Fruit fly (Drosophila melanogaster) whole organism, embryonic: ENCODE measurements around the gene CG46467.

ENCODE experiments used
- Bdp1 ChIP-seq: fragments of 200-800 bp; sonication (Bioruptor generic); optimal IDR thresholded peaks from 3 replicates; lab custom pipeline; 2016; ENCODE audit warnings: missing biosample characterization, missing genetic modification characterization
- CG10274 ChIP-seq: fragments of 200-800 bp; sonication (Bioruptor generic); optimal IDR thresholded peaks from 3 replicates; lab custom pipeline; 2017; ENCODE audit warnings: missing biosample characterization, mild to moderate bottlenecking, missing genetic modification characterization
- CG10654 ChIP-seq: fragments of 200-800 bp; sonication (Bioruptor generic); optimal IDR thresholded peaks from 2 replicates; lab custom pipeline; 2016; ENCODE audit warnings: missing biosample characterization, missing genetic modification characterization
- CG10959 ChIP-seq: fragments of 200-800 bp; sonication (Bioruptor generic); IDR thresholded peaks from 2 replicates; pipeline ENCODE4 v1.3.6; 2022; ENCODE audit warnings: missing biosample characterization, missing genetic modification characterization
- CG11247 ChIP-seq: fragments of 200-800 bp; sonication (Bioruptor generic); IDR thresholded peaks from 2 replicates; pipeline ENCODE4 v1.3.6; 2022; ENCODE audit warnings: missing biosample characterization, missing genetic modification characterization
- CG11560 ChIP-seq: fragments of 200-800 bp; sonication (Bioruptor generic); IDR thresholded peaks from 3 replicates; pipeline ENCODE4 v1.3.6; 2022; ENCODE audit warnings: missing biosample characterization, missing genetic modification characterization
- CG11723 ChIP-seq: fragments of 200-800 bp; sonication (Bioruptor generic); optimal IDR thresholded peaks from 2 replicates; lab custom pipeline; 2017; ENCODE audit warnings: missing biosample characterization, mild to moderate bottlenecking, missing genetic modification characterization
- CG12155 ChIP-seq: fragments of 200-800 bp; sonication (Bioruptor generic); optimal IDR thresholded peaks from 3 replicates; lab custom pipeline; 2016; ENCODE audit warnings: missing biosample characterization, missing genetic modification characterization
- CG12219 ChIP-seq: fragments of 200-800 bp; sonication (Bioruptor generic); optimal IDR thresholded peaks from 3 replicates; lab custom pipeline; 2018; ENCODE audit warnings: missing biosample characterization, mild to moderate bottlenecking, missing genetic modification characterization
- CG1233 ChIP-seq: fragments of 200-800 bp; sonication (Bioruptor generic); optimal IDR thresholded peaks from 4 replicates; lab custom pipeline; 2018; ENCODE audit warnings: missing biosample characterization, mild to moderate bottlenecking, missing genetic modification characterization
- CG15011 ChIP-seq: fragments of 200-800 bp; sonication (Bioruptor generic); optimal IDR thresholded peaks from 3 replicates; lab custom pipeline; 2018; ENCODE audit warnings: missing biosample characterization, mild to moderate bottlenecking, missing genetic modification characterization
- CG1792 ChIP-seq: fragments of 200-800 bp; sonication (Bioruptor generic); optimal IDR thresholded peaks from 2 replicates; lab custom pipeline; 2016; ENCODE audit warnings: missing biosample characterization, missing genetic modification characterization
- CG18476 ChIP-seq: fragments of 200-800 bp; sonication (Bioruptor generic); optimal IDR thresholded peaks from 2 replicates; lab custom pipeline; 2016; ENCODE audit warnings: missing biosample characterization, mild to moderate bottlenecking, missing genetic modification characterization
- CG2875 ChIP-seq: fragments of 200-800 bp; sonication (Bioruptor generic); optimal IDR thresholded peaks from 2 replicates; lab custom pipeline; 2017; ENCODE audit warnings: missing biosample characterization, mild to moderate bottlenecking, missing genetic modification characterization, missing genetic modification reagents
- CG4730 ChIP-seq: fragments of 200-800 bp; sonication (Bioruptor generic); IDR thresholded peaks from 2 replicates; pipeline ENCODE4 v1.3.6; 2022; ENCODE audit warnings: missing biosample characterization, missing genetic modification characterization
- CG7357 ChIP-seq: fragments of 200-800 bp; sonication (Bioruptor generic); IDR thresholded peaks from 3 replicates; pipeline ENCODE4 v1.3.6; 2022; ENCODE audit warnings: missing biosample characterization, missing genetic modification characterization
- CG7963 ChIP-seq: fragments of 200-800 bp; sonication (Bioruptor generic); IDR thresholded peaks from 3 replicates; pipeline ENCODE4 v1.3.6; 2022; ENCODE audit warnings: missing biosample characterization, missing genetic modification characterization; ENCODE audit not compliant: partially characterized antibody
- CG8089 ChIP-seq: fragments of 200-800 bp; sonication (Bioruptor generic); optimal IDR thresholded peaks from 3 replicates; lab custom pipeline; 2016; ENCODE audit warnings: missing biosample characterization, missing genetic modification characterization
- CG9437 ChIP-seq: fragments of 200-800 bp; sonication (Bioruptor generic); optimal IDR thresholded peaks from 2 replicates; lab custom pipeline; 2018; ENCODE audit warnings: missing biosample characterization, mild to moderate bottlenecking, missing genetic modification characterization
- CG9797 ChIP-seq: fragments of 200-800 bp; sonication (Bioruptor generic); optimal IDR thresholded peaks from 3 replicates; lab custom pipeline; 2018; ENCODE audit warnings: missing biosample characterization, mild to moderate bottlenecking, missing genetic modification characterization
- CG9817 ChIP-seq: fragments of 200-800 bp; sonication (Bioruptor generic); optimal IDR thresholded peaks from 2 replicates; lab custom pipeline; 2018; ENCODE audit warnings: missing biosample characterization, mild to moderate bottlenecking, missing genetic modification characterization, moderate library complexity
- Dip2 ChIP-seq: fragments of 200-800 bp; sonication (Bioruptor generic); IDR thresholded peaks from 2 replicates; pipeline ENCODE4 v1.3.6; 2022; ENCODE audit warnings: missing biosample characterization, missing genetic modification characterization
- E2f2 ChIP-seq: fragments of 200-800 bp; sonication (Bioruptor generic); IDR thresholded peaks from 2 replicates; pipeline ENCODE4 v1.3.6; 2022; ENCODE audit warnings: missing biosample characterization, missing genetic modification characterization
- Ets97D ChIP-seq: fragments of 200-800 bp; sonication (Bioruptor generic); optimal IDR thresholded peaks from 3 replicates; lab custom pipeline; 2016; ENCODE audit warnings: missing biosample characterization, missing genetic modification characterization
- Gug ChIP-seq: fragments of 200-800 bp; sonication (Bioruptor generic); IDR thresholded peaks from 4 replicates; pipeline ENCODE4 v1.3.6; 2022; ENCODE audit warnings: missing biosample characterization, missing genetic modification characterization
- Hand ChIP-seq: fragments of 200-800 bp; sonication (Bioruptor generic); optimal IDR thresholded peaks from 2 replicates; lab custom pipeline; 2017; ENCODE audit warnings: mild to moderate bottlenecking, missing biosample characterization, missing genetic modification reagents, missing genetic modification characterization
- NC2α ChIP-seq: fragments of 200-800 bp; sonication (Bioruptor generic); optimal IDR thresholded peaks from 2 replicates; lab custom pipeline; 2016; ENCODE audit warnings: missing biosample characterization, missing genetic modification characterization
- Oli ChIP-seq: fragments of 200-800 bp; sonication (Bioruptor generic); optimal IDR thresholded peaks from 2 replicates; lab custom pipeline; 2018; ENCODE audit warnings: missing biosample characterization, mild to moderate bottlenecking, missing genetic modification characterization, moderate library complexity
- Ptx1 ChIP-seq: fragments of 200-800 bp; sonication (Bioruptor generic); IDR thresholded peaks from 2 replicates; pipeline ENCODE4 v1.3.6; 2022; ENCODE audit warnings: missing biosample characterization, missing genetic modification characterization
- Xbp1 ChIP-seq: fragments of 200-800 bp; sonication (Bioruptor generic); optimal IDR thresholded peaks from 3 replicates; lab custom pipeline; 2016; ENCODE audit warnings: missing biosample characterization, mild to moderate bottlenecking, missing genetic modification characterization
- abd-A ChIP-seq: fragments of 200-800 bp; sonication (Bioruptor generic); optimal IDR thresholded peaks from 3 replicates; lab custom pipeline; 2019; ENCODE audit warnings: missing biosample characterization, mild to moderate bottlenecking, missing genetic modification characterization, moderate library complexity
- amos ChIP-seq: fragments of 200-800 bp; sonication (Bioruptor generic); IDR thresholded peaks from 2 replicates; pipeline ENCODE4 v1.3.6; 2022; ENCODE audit warnings: missing biosample characterization, missing genetic modification characterization; ENCODE audit not compliant: partially characterized antibody
- ci ChIP-seq: fragments of 200-800 bp; sonication (Bioruptor generic); IDR thresholded peaks from 3 replicates; pipeline ENCODE4 v1.3.6; 2022; ENCODE audit warnings: missing biosample characterization, missing genetic modification characterization
- eyg ChIP-seq: fragments of 200-800 bp; sonication (Bioruptor generic); optimal IDR thresholded peaks from 3 replicates; lab custom pipeline; 2016; ENCODE audit warnings: missing biosample characterization, missing genetic modification characterization
- gem ChIP-seq: fragments of 200-800 bp; sonication (Bioruptor generic); optimal IDR thresholded peaks from 2 replicates; lab custom pipeline; 2019; ENCODE audit warnings: missing biosample characterization, mild to moderate bottlenecking, missing genetic modification characterization, moderate library complexity
- grau ChIP-seq: fragments of 200-800 bp; optimal IDR thresholded peaks from 3 replicates; lab custom pipeline; 2019; ENCODE audit warnings: missing biosample characterization, mild to moderate bottlenecking, missing genetic modification characterization, moderate library complexity
- gro ChIP-seq: fragments of 200-800 bp; sonication (Bioruptor generic); optimal IDR thresholded peaks from 2 replicates; lab custom pipeline; 2016; ENCODE audit warnings: missing biosample characterization, missing genetic modification characterization
- lilli ChIP-seq: fragments of 200-800 bp; sonication (Bioruptor generic); optimal IDR thresholded peaks from 3 replicates; lab custom pipeline; 2016; ENCODE audit warnings: missing biosample characterization, missing genetic modification characterization
- lov ChIP-seq, 2 experiments: fragments of 200-800 bp in 1 of 2; fragments of >200 bp in 1 of 2; sonication (Bioruptor generic) in 1 of 2; IDR thresholded peaks in 1 of 2; optimal IDR thresholded peaks in 1 of 2; 2 replicates in 1 of 2; 3 replicates in 1 of 2; pipeline versions ENCODE4 v1.3.6 to Lab custom; 2017 to 2022; ENCODE audit warnings: missing biosample characterization in 1 of 2, missing genetic modification characterization in 1 of 2
- nmo ChIP-seq: fragments of 200-800 bp; sonication (Bioruptor generic); optimal IDR thresholded peaks from 2 replicates; lab custom pipeline; 2018; ENCODE audit warnings: missing biosample characterization, mild to moderate bottlenecking, missing genetic modification characterization, moderate library complexity
- pan ChIP-seq, 4 experiments: fragments of >200 bp in 3 of 4; fragments of 200-800 bp in 1 of 4; sonication (Bioruptor generic) in 1 of 4; optimal IDR thresholded peaks in 3 of 4; IDR thresholded peaks in 1 of 4; 2 replicates each; pipeline versions ENCODE4 v1.3.6 to Lab custom; 2017 to 2022; ENCODE audit warnings: missing biosample characterization in 2 of 4, missing genetic modification characterization in 2 of 4, mixed read lengths in 1 of 4
- pfk ChIP-seq: fragments of 200-800 bp; sonication (Bioruptor generic); optimal IDR thresholded peaks from 2 replicates; lab custom pipeline; 2018; ENCODE audit warnings: missing biosample characterization, mild to moderate bottlenecking, missing genetic modification characterization, moderate library complexity
- pho ChIP-seq: fragments of 200-800 bp; sonication (Bioruptor generic); optimal IDR thresholded peaks from 2 replicates; lab custom pipeline; 2016; ENCODE audit warnings: missing biosample characterization, missing genetic modification characterization
- pita ChIP-seq: fragments of 200-800 bp; sonication (Bioruptor generic); optimal IDR thresholded peaks from 2 replicates; lab custom pipeline; 2017; ENCODE audit warnings: missing biosample characterization, mild to moderate bottlenecking, missing genetic modification characterization
- repo ChIP-seq: fragments of 200-800 bp; sonication (Bioruptor generic); optimal IDR thresholded peaks from 2 replicates; lab custom pipeline; 2016; ENCODE audit warnings: missing biosample characterization, missing genetic modification characterization
- sob ChIP-seq: fragments of 200-800 bp; sonication (Bioruptor generic); IDR thresholded peaks from 2 replicates; pipeline ENCODE4 v1.3.6; 2022; ENCODE audit warnings: missing biosample characterization, missing genetic modification characterization
- stc ChIP-seq: fragments of 200-800 bp; sonication (Bioruptor generic); IDR thresholded peaks from 2 replicates; pipeline ENCODE4 v1.3.6; 2022; ENCODE audit warnings: missing biosample characterization, missing genetic modification characterization
- tgo ChIP-seq: fragments of 200-800 bp; sonication (Bioruptor generic); IDR thresholded peaks from 3 replicates; pipeline ENCODE4 v1.3.6; 2022; ENCODE audit warnings: missing biosample characterization, missing genetic modification characterization
- tx ChIP-seq: fragments of 200-800 bp; sonication (Bioruptor generic); optimal IDR thresholded peaks from 2 replicates; lab custom pipeline; 2016; ENCODE audit warnings: missing biosample characterization, missing genetic modification characterization

CG46467 gene

dm6 chr3R:9884461-9885185, 10.1 kb downstream of the CG46467 start (continued):
- TF ChIP-seq abd-A (peak; percentile 37), Xbp1 (GFP tag; lab: Kevin White, UChicago) (peak; percentile 63), Hand (GFP tag; lab: Kevin White, UChicago) (no peak), amos (GFP tag; lab: Robert Waterston, UW) (no peak), CG9797 (GFP tag; lab: Kevin White, UChicago) (no peak), repo (GFP tag; lab: Kevin White, UChicago) (peak; percentile 33), CG12155 (peak; percentile 61), Ptx1 (GFP tag; lab: Robert Waterston, UW) (0 out of 2 replicates have a peak, but pooled peaks have one; percentile 37), CG10654 (GFP tag; lab: Kevin White, UChicago) (no peak), stc (GFP tag; lab: Robert Waterston, UW) (peak; percentile 41; the same call in 1 of the 2 replicates), pita (GFP tag; lab: Kevin White, UChicago) (no peak), CG1233 (GFP tag; lab: Kevin White, UChicago) (no peak), CG7357 (GFP tag; lab: Robert Waterston, UW) (no peak), lov (optimal IDR thresholded peaks at IDR 0.05; lab: Kevin White, UChicago) (no peak), lov (GFP tag; IDR thresholded peaks at IDR 0.05; lab: Robert Waterston, UW) (peak; percentile 64; the same call in 1 of the 3 replicates), ci (GFP tag; lab: Robert Waterston, UW) (peak; percentile 85), CG10959 (no peak), Oli (tag; lab: Kevin White, UChicago) (peak; percentile 31), gem (tag; lab: Kevin White, UChicago) (peak; percentile 55), CG1792 (GFP tag; lab: Kevin White, UChicago) (no peak), tgo (GFP tag; lab: Robert Waterston, UW) (peak; percentile 23; the same call in 1 of the 3 replicates), CG18476 (GFP tag; lab: Kevin White, UChicago) (no peak), eyg (GFP tag; lab: Kevin White, UChicago) (peak; percentile 46), NC2α (no peak), CG11560 (tag; lab: Robert Waterston, UW) (no peak), gro (GFP tag; lab: Kevin White, UChicago) (no peak), sob (GFP tag; lab: Robert Waterston, UW) (peak; percentile 72), CG12219 (GFP tag; lab: Kevin White, UChicago) (no peak), CG10274 (GFP tag; lab: Kevin White, UChicago) (no peak), CG4730 (GFP tag; lab: Robert Waterston, UW) (peak; percentile 35), Ets97D (GFP tag; lab: Kevin White, UChicago) (no peak), CG11723 (peak; percentile 8), CG9437 (peak; percentile 68), grau (peak; percentile 61), pan (optimal IDR thresholded peaks at IDR 0.05; lab: Kevin White, UChicago) (no peak), pan (GFP tag; optimal IDR thresholded peaks at IDR 0.05 in 1 of 2, IDR thresholded peaks at IDR 0.05 in 1 of 2) (peak in 1 of 2 experiments; percentile 70), lilli (GFP tag; lab: Kevin White, UChicago) (peak; percentile 74), tx (GFP tag; lab: Kevin White, UChicago) (peak; percentile 56), E2f2 (no peak), CG9817 (tag; lab: Kevin White, UChicago) (peak; percentile 53), Dip2 (GFP tag; lab: Robert Waterston, UW) (no peak), pfk (GFP tag; lab: Kevin White, UChicago) (no peak), CG2875 (no peak), pho (GFP tag; lab: Kevin White, UChicago) (peak; percentile 71), nmo (GFP tag; lab: Kevin White, UChicago) (no peak), CG7963 (no peak), CG11247 (GFP tag; lab: Robert Waterston, UW) (peak; percentile 67), Bdp1 (GFP tag; lab: Kevin White, UChicago) (no peak), CG8089 (GFP tag; lab: Kevin White, UChicago) (peak; percentile 15), Gug (GFP tag; lab: Robert Waterston, UW) (peak; percentile 86; the same call in 3 of the 4 replicates), CG15011 (GFP tag; lab: Kevin White, UChicago) (peak; percentile 18)
